Worm (Caenorhabditis elegans): ENCODE measurements around the gene fbxa-169.

DNA sequence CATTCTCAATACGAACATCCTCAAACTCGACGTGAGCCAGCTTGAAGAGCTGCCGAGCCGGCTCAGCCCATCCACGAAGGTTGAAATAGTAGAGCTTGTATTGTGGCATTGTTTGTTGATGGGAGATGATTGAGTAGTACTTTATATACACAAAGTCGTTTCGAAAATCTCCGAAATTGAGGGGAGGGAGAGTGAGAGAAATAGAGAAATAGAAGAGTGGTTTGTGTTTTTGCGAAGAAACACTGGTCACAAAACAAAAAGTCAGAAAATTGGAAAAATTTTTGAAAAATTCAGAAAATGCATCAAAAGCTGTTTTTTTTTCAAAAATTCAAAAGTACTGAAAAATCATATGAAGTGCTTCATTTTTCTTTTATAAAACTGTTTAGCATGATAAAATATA is 37.1 kb upstream of the fbxa-169 start, which contains the start of gene gst-24:
- TF ChIP-seq mep-1 (tag; optimal IDR thresholded peaks at IDR 0.05) (no peak), lin-35 (GFP tag; optimal IDR thresholded peaks at IDR 0.05) (peak in 1 of 2 experiments; percentile 15), pag-3 (tag; optimal IDR thresholded peaks at IDR 0.05; ENCODE audit: borderline replicate concordance, insufficient read depth) (no peak), elt-2 (tag; optimal IDR thresholded peaks at IDR 0.05) (no peak)

All from whole organism, L1 larva.